Fruit fly (Drosophila melanogaster) whole organism, wandering third instar larva: ENCODE data around the gene Ugt36F1.

Source experiments
- Abd-B ChIP-seq: fragments of >200 bp; optimal IDR thresholded peaks from 2 replicates; lab custom pipeline; 2017; ENCODE audit warnings: missing biosample characterization, missing genetic modification characterization
- CG32264 ChIP-seq: fragments of 200-800 bp; sonication (Bioruptor generic); optimal IDR thresholded peaks from 2 replicates; lab custom pipeline; 2016; ENCODE audit warnings: missing biosample characterization, missing genetic modification characterization
- CG9705 ChIP-seq: fragments of 200-800 bp; sonication (Bioruptor generic); optimal IDR thresholded peaks from 2 replicates; lab custom pipeline; 2018; ENCODE audit warnings: missing biosample characterization, mild to moderate bottlenecking, missing genetic modification characterization
- CrebA ChIP-seq: fragments of 200-800 bp; sonication (Bioruptor generic); optimal IDR thresholded peaks from 2 replicates; lab custom pipeline; 2016; ENCODE audit warnings: missing biosample characterization, mild to moderate bottlenecking, missing genetic modification characterization, borderline replicate concordance
- Dfd ChIP-seq: fragments of >200 bp; optimal IDR thresholded peaks from 2 replicates; lab custom pipeline; 2017; ENCODE audit warnings: missing biosample characterization, missing genetic modification characterization
- Dif ChIP-seq: fragments of 200-275, 200-300 bp; sonication (Bioruptor generic); optimal IDR thresholded peaks from 2 replicates; lab custom pipeline; 2018; ENCODE audit warnings: missing biosample characterization, missing genetic modification characterization; ENCODE audit not compliant: partially characterized antibody
- GATAd ChIP-seq: sonication (Bioruptor generic); optimal IDR thresholded peaks from 2 replicates; lab custom pipeline; 2016; ENCODE audit warnings: missing biosample characterization, missing genetic modification characterization
- HLH106 ChIP-seq: fragments of 200-800 bp; optimal IDR thresholded peaks from 3 replicates; lab custom pipeline; 2019; ENCODE audit warnings: missing biosample characterization, mild to moderate bottlenecking, missing genetic modification characterization, moderate library complexity
- Hnf4 ChIP-seq: fragments of 200-800 bp; sonication (Bioruptor generic); optimal IDR thresholded peaks from 2 replicates; lab custom pipeline; 2016; ENCODE audit warnings: missing biosample characterization, mild to moderate bottlenecking, missing genetic modification characterization
- Hr78 ChIP-seq: fragments of >200 bp; optimal IDR thresholded peaks from 2 replicates; lab custom pipeline; 2017; ENCODE audit warnings: missing biosample characterization, missing genetic modification characterization
- Hr83 ChIP-seq: fragments of 200-300 bp; sonication (Bioruptor generic); optimal IDR thresholded peaks from 2 replicates; lab custom pipeline; 2016; ENCODE audit warnings: missing biosample characterization, mild to moderate bottlenecking, missing genetic modification characterization, moderate library complexity; ENCODE audit not compliant: poor library complexity, severe bottlenecking
- Jra ChIP-seq: sonication (Bioruptor generic); optimal IDR thresholded peaks from 2 replicates; lab custom pipeline; 2016; ENCODE audit warnings: missing biosample characterization, missing genetic modification characterization
- Mio ChIP-seq: sonication (Bioruptor generic); optimal IDR thresholded peaks from 2 replicates; lab custom pipeline; 2016; ENCODE audit warnings: missing biosample characterization, missing genetic modification characterization
- Myc ChIP-seq: fragments of >200 bp; optimal IDR thresholded peaks from 2 replicates; lab custom pipeline; 2017
- N ChIP-seq: fragments of >200 bp; optimal IDR thresholded peaks from 2 replicates; lab custom pipeline; 2018; ENCODE audit warnings: missing biosample characterization, missing external identifiers, missing genetic modification characterization
- OdsH ChIP-seq: fragments of 200-800 bp; sonication (Bioruptor generic); optimal IDR thresholded peaks from 2 replicates; lab custom pipeline; 2016; ENCODE audit warnings: missing biosample characterization, mild to moderate bottlenecking, missing genetic modification characterization
- Rel ChIP-seq, 2 experiments: fragments of 200-800 bp; sonication (Bioruptor generic) in 1 of 2; optimal IDR thresholded peaks; 2 replicates in 1 of 2; 3 replicates in 1 of 2; lab custom pipeline; 2016 to 2019; ENCODE audit warnings: mild to moderate bottlenecking in 2 of 2, missing biosample characterization in 2 of 2, missing genetic modification characterization in 2 of 2, moderate library complexity in 1 of 2
- Sp1 ChIP-seq: fragments of 200-800 bp; sonication (Bioruptor generic); optimal IDR thresholded peaks from 3 replicates; lab custom pipeline; 2019; ENCODE audit warnings: missing biosample characterization, mild to moderate bottlenecking, missing genetic modification characterization, moderate library complexity
- Vsx2 ChIP-seq: fragments of 200-300, 225-300 bp; sonication (Bioruptor generic); optimal IDR thresholded peaks from 2 replicates; lab custom pipeline; 2018; ENCODE audit warnings: missing biosample characterization, missing genetic modification characterization; ENCODE audit not compliant: partially characterized antibody
- br ChIP-seq: fragments of 200-800 bp; sonication (Bioruptor generic); optimal IDR thresholded peaks from 2 replicates; lab custom pipeline; 2016; ENCODE audit warnings: missing biosample characterization, missing genetic modification characterization
- brk ChIP-seq: fragments of 200-800 bp; sonication (Bioruptor generic); optimal IDR thresholded peaks from 2 replicates; lab custom pipeline; 2016; ENCODE audit warnings: missing biosample characterization, mild to moderate bottlenecking, missing genetic modification characterization
- dl ChIP-seq, 2 experiments: fragments of 175-275, 200-275 bp in 1 of 2; fragments of 200-275 bp in 1 of 2; sonication (Bioruptor generic); optimal IDR thresholded peaks; lab custom pipeline; 2018; ENCODE audit warnings: mild to moderate bottlenecking in 2 of 2, missing biosample characterization in 2 of 2, missing genetic modification characterization in 2 of 2, moderate library complexity in 2 of 2; ENCODE audit not compliant: partially characterized antibody in 2 of 2, insufficient read depth in 1 of 2
- dmrt93B ChIP-seq: fragments of 200-800 bp; sonication (Bioruptor generic); optimal IDR thresholded peaks from 2 replicates; lab custom pipeline; 2018; ENCODE audit warnings: missing biosample characterization, mild to moderate bottlenecking, missing genetic modification characterization
- dsf ChIP-seq: sonication (Bioruptor generic); optimal IDR thresholded peaks from 2 replicates; lab custom pipeline; 2016; ENCODE audit warnings: missing biosample characterization, missing genetic modification characterization, borderline replicate concordance
- ey ChIP-seq: fragments of 200-800 bp; sonication (Bioruptor generic); optimal IDR thresholded peaks from 2 replicates; lab custom pipeline; 2016; ENCODE audit warnings: missing biosample characterization, missing genetic modification characterization
- foxo ChIP-seq, 2 experiments: fragments of 200-800 bp; sonication (Bioruptor generic); optimal IDR thresholded peaks; 2 replicates in 1 of 2; 3 replicates in 1 of 2; lab custom pipeline; 2016 to 2017; ENCODE audit warnings: missing biosample characterization in 2 of 2, missing genetic modification characterization in 2 of 2
- fru ChIP-seq: fragments of 200-800 bp; sonication (Bioruptor generic); optimal IDR thresholded peaks from 3 replicates; lab custom pipeline; 2016; ENCODE audit warnings: missing biosample characterization, mild to moderate bottlenecking, missing genetic modification characterization
- h ChIP-seq: fragments of 200-800 bp; sonication (Bioruptor generic); optimal IDR thresholded peaks from 3 replicates; lab custom pipeline; 2016; ENCODE audit warnings: missing biosample characterization, mild to moderate bottlenecking, missing genetic modification characterization
- jim ChIP-seq: fragments of 175-275, 200-325 bp; sonication (Bioruptor generic); optimal IDR thresholded peaks from 2 replicates; lab custom pipeline; 2016; ENCODE audit warnings: missing biosample characterization, mild to moderate bottlenecking, missing genetic modification characterization
- lola ChIP-seq: fragments of >200 bp; optimal IDR thresholded peaks from 2 replicates; lab custom pipeline; 2017; ENCODE audit warnings: missing biosample characterization, missing genetic modification characterization
- pan ChIP-seq: fragments of >200 bp; optimal IDR thresholded peaks from 2 replicates; lab custom pipeline; 2017
- psq ChIP-seq: fragments of 200-800 bp; sonication (Bioruptor generic); optimal IDR thresholded peaks from 3 replicates; lab custom pipeline; 2017; ENCODE audit warnings: missing biosample characterization, mild to moderate bottlenecking, missing genetic modification characterization, moderate library complexity
- rgr ChIP-seq: fragments of 200-800 bp; sonication (Bioruptor generic); optimal IDR thresholded peaks from 3 replicates; lab custom pipeline; 2016; ENCODE audit warnings: missing biosample characterization, mild to moderate bottlenecking, missing genetic modification characterization
- sage ChIP-seq: fragments of 200-800 bp; sonication (Bioruptor generic); optimal IDR thresholded peaks from 2 replicates; lab custom pipeline; 2016; ENCODE audit warnings: missing biosample characterization, mild to moderate bottlenecking, missing genetic modification characterization
- sv ChIP-seq: fragments of 200-800 bp; sonication (Bioruptor generic); optimal IDR thresholded peaks from 3 replicates; lab custom pipeline; 2016; ENCODE audit warnings: missing biosample characterization, missing genetic modification characterization
- tai ChIP-seq: sonication (Bioruptor generic); optimal IDR thresholded peaks from 2 replicates; lab custom pipeline; 2016; ENCODE audit warnings: missing biosample characterization, missing genetic modification characterization
- usp ChIP-seq: fragments of >200 bp; optimal IDR thresholded peaks from 2 replicates; lab custom pipeline; 2017; ENCODE audit warnings: missing biosample characterization, missing genetic modification characterization
- woc ChIP-seq: sonication (Bioruptor generic); optimal IDR thresholded peaks from 2 replicates; lab custom pipeline; 2016; ENCODE audit warnings: missing biosample characterization, mild to moderate bottlenecking, missing genetic modification characterization

Ugt36F1 gene

DNA sequence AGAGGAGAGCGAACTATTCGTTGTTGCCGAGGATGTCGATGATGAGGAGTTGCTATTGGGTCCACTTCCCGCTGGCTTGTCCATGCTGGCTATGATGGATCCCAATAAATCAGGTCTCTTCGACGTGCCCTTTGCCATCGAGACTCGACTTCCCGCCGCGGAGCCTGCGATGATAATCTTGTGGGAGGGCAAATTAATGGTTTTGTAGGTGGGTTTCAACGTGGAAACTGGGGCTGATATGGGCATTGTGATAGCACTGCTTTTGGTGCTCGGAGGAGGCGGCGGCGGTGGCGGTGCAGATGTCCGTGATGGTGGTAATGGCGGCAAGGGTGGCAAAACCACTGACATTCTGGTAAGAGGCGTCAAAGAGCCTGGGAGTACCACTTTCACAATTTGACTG is 15.4 kb downstream of the Ugt36F1 start:
- TF ChIP-seq CG32264 (GFP tag; lab: Kevin White, UChicago), result no peak
- TF ChIP-seq tai (GFP tag; lab: Kevin White, UChicago), result no peak
- no peak for TF ChIP-seq HLH106 (tag; lab: Kevin White, UChicago)
- TF ChIP-seq br (GFP tag; lab: Kevin White, UChicago), result no peak
- no peak for TF ChIP-seq lola
- TF ChIP-seq dsf (GFP tag; lab: Kevin White, UChicago), result no peak
- no peak for TF ChIP-seq Sp1 (GFP tag; lab: Kevin White, UChicago)
- TF ChIP-seq woc (GFP tag; lab: Kevin White, UChicago), result no peak

DNA sequence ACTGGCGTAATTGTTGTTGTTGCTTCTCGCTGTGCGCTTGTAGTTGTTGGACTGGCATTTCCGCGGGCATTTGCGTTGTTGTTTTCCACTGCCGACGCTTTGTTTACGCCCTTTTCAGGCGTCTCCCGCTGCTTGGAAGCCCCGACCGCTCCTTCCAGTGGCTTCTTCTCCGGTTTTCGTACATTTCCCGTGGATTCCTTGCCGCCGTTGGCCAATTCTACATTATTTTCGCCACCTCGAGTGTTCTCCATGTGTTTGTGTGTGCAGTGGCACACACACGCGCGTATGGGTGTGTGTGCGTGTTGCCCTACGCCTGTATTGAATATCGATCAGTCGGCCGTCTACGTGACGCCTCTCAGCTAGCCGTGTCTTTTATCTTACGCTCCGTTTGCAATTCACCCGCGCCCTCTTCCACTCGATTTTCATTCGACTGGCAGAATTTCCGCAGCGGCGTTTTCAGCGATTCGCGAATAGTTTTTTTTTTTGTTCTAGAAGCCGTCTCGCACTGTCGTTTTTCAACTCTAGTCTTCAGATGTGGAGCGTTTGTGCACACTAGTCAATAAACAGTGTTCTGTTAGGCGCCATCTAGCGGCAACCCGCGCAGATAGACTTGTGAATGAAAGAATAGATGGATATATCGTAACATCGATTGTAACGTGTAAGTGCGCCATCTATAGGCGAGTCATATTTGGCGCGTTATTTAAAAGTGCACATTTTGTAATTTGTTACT is 20.2 kb downstream of the Ugt36F1 start, which contains the start of gene CG10600:
CG10600 (minus strand) TSS at position 537 of the 730 bp plus-strand sequence.
- TF ChIP-seq woc (GFP tag; lab: Kevin White, UChicago), result no peak
- TF ChIP-seq br (GFP tag; lab: Kevin White, UChicago), result peak; percentile 91
- TF ChIP-seq pan (lab: Kevin White, UChicago), result no peak
- TF ChIP-seq Vsx2 (GFP tag; lab: Kevin White, UChicago), result no peak
- no peak for TF ChIP-seq Dif (GFP tag; lab: Kevin White, UChicago)
- TF ChIP-seq dmrt93B, result peak; percentile 56
- TF ChIP-seq lola, result no peak
- TF ChIP-seq dl (GFP tag; optimal IDR thresholded peaks at IDR 0.05; lab: Kevin White, UChicago; ENCODE audit: insufficient read depth in 1 of 2, partially characterized antibody in 2 of 2), result no peak
- peak; percentile 83 for TF ChIP-seq ey (GFP tag; lab: Kevin White, UChicago)
- TF ChIP-seq N (GFP tag; lab: Kevin White, UChicago), result peak; percentile 74
- TF ChIP-seq brk (GFP tag; lab: Kevin White, UChicago), result no peak
- peak; percentile 69 for TF ChIP-seq CG9705 (GFP tag; lab: Kevin White, UChicago)
- peak; percentile 78 for TF ChIP-seq psq
- TF ChIP-seq Hr83 (GFP tag; lab: Kevin White, UChicago), result peak; percentile 97
- peak; percentile 89 for TF ChIP-seq fru
- peak; percentile 95 for TF ChIP-seq Hnf4 (GFP tag; lab: Kevin White, UChicago)
- no peak for TF ChIP-seq usp (GFP tag; lab: Kevin White, UChicago)
- TF ChIP-seq OdsH, result peak; percentile 86
- peak; percentile 61 for TF ChIP-seq GATAd (GFP tag; lab: Kevin White, UChicago)
- TF ChIP-seq h (GFP tag; lab: Kevin White, UChicago), result peak; percentile 91
- peak; percentile 85 for TF ChIP-seq jim (GFP tag; lab: Kevin White, UChicago)
- no peak for TF ChIP-seq Hr78 (GFP tag; lab: Kevin White, UChicago)
- peak; percentile 71 for TF ChIP-seq Sp1 (GFP tag; lab: Kevin White, UChicago)
- TF ChIP-seq tai (GFP tag; lab: Kevin White, UChicago), result no peak
- peak; percentile 84 for TF ChIP-seq dsf (GFP tag; lab: Kevin White, UChicago)
- TF ChIP-seq CrebA (GFP tag; lab: Kevin White, UChicago), result no peak
- peak in 1 of 2 experiments; percentile 91 for TF ChIP-seq foxo (GFP tag; optimal IDR thresholded peaks at IDR 0.05; lab: Kevin White, UChicago)
- TF ChIP-seq Rel (GFP tag; optimal IDR thresholded peaks at IDR 0.05; lab: Kevin White, UChicago), result no peak
- peak; percentile 50 for TF ChIP-seq Rel (tag; optimal IDR thresholded peaks at IDR 0.05; lab: Kevin White, UChicago)
- TF ChIP-seq sage (GFP tag; lab: Kevin White, UChicago), result peak; percentile 72
- TF ChIP-seq Myc (lab: Kevin White, UChicago), result peak; percentile 88
- peak; percentile 51 for TF ChIP-seq Abd-B (GFP tag; lab: Kevin White, UChicago)
- peak; percentile 52 for TF ChIP-seq Mio (GFP tag; lab: Kevin White, UChicago)
- peak; percentile 71 for TF ChIP-seq HLH106 (tag; lab: Kevin White, UChicago)
- TF ChIP-seq Dfd (GFP tag; lab: Kevin White, UChicago), result no peak
- TF ChIP-seq CG32264 (GFP tag; lab: Kevin White, UChicago), result peak; percentile 60
- peak; percentile 92 for TF ChIP-seq Jra (GFP tag; lab: Kevin White, UChicago)
- TF ChIP-seq rgr (GFP tag; lab: Kevin White, UChicago), result peak; percentile 92
- TF ChIP-seq sv (GFP tag; lab: Kevin White, UChicago), result peak; percentile 74
